Worm (Caenorhabditis elegans): ENCODE measurements around the gene C35A5.3.

- TF ChIP-seq him-1 (tag; optimal IDR thresholded peaks at IDR 0.05) (no peak), dao-5 (tag; optimal IDR thresholded peaks at IDR 0.05) (no peak)
Observed at ce11 chrV:10463276-10463675, 37.9 kb downstream of the C35A5.3 start, which contains the start of gene F22E12.3.
